Fruit fly (Drosophila melanogaster) Kc167 (cell line): ENCODE measurements around the gene CG34283.

ENCODE experiments used
- Sin3A ChIP-seq: fragments of >200 bp; optimal IDR thresholded peaks from 2 replicates; lab custom pipeline; 2018; ENCODE audit warnings: missing external identifiers
- h ChIP-seq: fragments of >200 bp; optimal IDR thresholded peaks from 3 replicates; lab custom pipeline; 2018; ENCODE audit warnings: missing external identifiers
- psq ChIP-seq: fragments of >200 bp; optimal IDR thresholded peaks from 2 replicates; lab custom pipeline; 2017; ENCODE audit warnings: missing external identifiers

DNA sequence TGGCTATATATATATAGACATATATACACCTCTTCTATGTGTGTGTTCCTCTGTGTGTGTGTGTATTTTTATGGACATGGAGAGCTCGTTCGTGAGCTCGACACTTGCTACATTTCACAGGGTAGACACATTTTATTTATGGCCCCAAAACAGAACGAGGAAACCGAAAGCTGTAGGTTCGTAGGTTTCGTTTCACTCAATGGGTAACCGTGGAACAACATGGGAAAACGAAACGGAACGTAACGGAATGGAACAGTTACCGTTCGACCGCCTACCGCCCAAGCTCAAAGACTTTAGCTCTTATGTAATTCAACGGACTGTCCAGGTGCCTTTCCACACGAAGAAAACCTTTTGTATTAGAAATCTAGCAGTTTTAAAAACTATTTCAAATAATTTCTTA lies 16.1 kb downstream of the CG34283 start:
- no peak for TF ChIP-seq h (lab: Kevin White, UChicago)
- TF ChIP-seq psq (lab: Kevin White, UChicago) = no peak
- TF ChIP-seq Sin3A (lab: Kevin White, UChicago) = no peak
